Worm (Caenorhabditis elegans): ENCODE data around the gene aak-1.

- no peak for TF ChIP-seq ztf-29 (GFP tag; IDR thresholded peaks at IDR 0.05)
- no peak for TF ChIP-seq T22C8.4 (GFP tag; IDR thresholded peaks at IDR 0.05)
Observed at ce11 chrIII:8800796-8801083, 39.9 kb upstream of the aak-1 start.
